Fruit fly (Drosophila melanogaster) whole organism, embryonic: ENCODE data around the gene h-cup.
A peak's percentile ranks its signal among the peaks of the same experiment; 100 is the strongest.

Experiments
- Aef1 ChIP-seq: fragments of 200-800 bp; sonication (Bioruptor generic); IDR thresholded peaks from 3 replicates; pipeline ENCODE4 v1.3.6; 2022; ENCODE audit warnings: missing biosample characterization, missing genetic modification characterization
- Blimp-1 ChIP-seq: fragments of 200-800 bp; sonication (Bioruptor generic); optimal IDR thresholded peaks from 3 replicates; lab custom pipeline; 2018; ENCODE audit warnings: missing biosample characterization, missing genetic modification characterization, mild to moderate bottlenecking, moderate library complexity, missing genetic modification reagents
- CG10321 ChIP-seq: fragments of 200-800 bp; sonication (Bioruptor generic); IDR thresholded peaks from 2 replicates; pipeline ENCODE4 v1.3.6; 2022; ENCODE audit warnings: missing biosample characterization, missing genetic modification characterization
- CG11085 ChIP-seq: fragments of 200-800 bp; sonication (Bioruptor generic); IDR thresholded peaks from 2 replicates; pipeline ENCODE4 v1.3.6; 2022; ENCODE audit warnings: missing biosample characterization, missing genetic modification characterization
- CG11456 ChIP-seq: fragments of 200-800 bp; sonication (Bioruptor generic); IDR thresholded peaks from 3 replicates; pipeline ENCODE4 v1.3.6; 2022; ENCODE audit warnings: missing biosample characterization, missing genetic modification characterization
- CG11695 ChIP-seq: fragments of 200-800 bp; sonication (Bioruptor generic); IDR thresholded peaks from 3 replicates; pipeline ENCODE4 v1.3.6; 2022; ENCODE audit warnings: missing biosample characterization, missing genetic modification characterization
- CG12071 ChIP-seq: fragments of 200-800 bp; sonication (Bioruptor generic); optimal IDR thresholded peaks from 3 replicates; lab custom pipeline; 2018; ENCODE audit warnings: missing biosample characterization, mild to moderate bottlenecking, missing genetic modification characterization
- CG12219 ChIP-seq: fragments of 200-800 bp; sonication (Bioruptor generic); optimal IDR thresholded peaks from 3 replicates; lab custom pipeline; 2018; ENCODE audit warnings: missing biosample characterization, mild to moderate bottlenecking, missing genetic modification characterization
- CG12299 ChIP-seq: fragments of 200-800 bp; sonication (Bioruptor generic); optimal IDR thresholded peaks from 2 replicates; lab custom pipeline; 2018; ENCODE audit warnings: missing biosample characterization, mild to moderate bottlenecking, missing genetic modification characterization
- CG1233 ChIP-seq: fragments of 200-800 bp; sonication (Bioruptor generic); optimal IDR thresholded peaks from 4 replicates; lab custom pipeline; 2018; ENCODE audit warnings: missing biosample characterization, mild to moderate bottlenecking, missing genetic modification characterization
- CG13775 ChIP-seq: fragments of 200-800 bp; sonication (Bioruptor generic); optimal IDR thresholded peaks from 3 replicates; lab custom pipeline; 2017; ENCODE audit warnings: missing biosample characterization, mild to moderate bottlenecking, missing genetic modification characterization
- CG14050 ChIP-seq: fragments of 200-800 bp; sonication (Bioruptor generic); IDR thresholded peaks from 3 replicates; pipeline ENCODE4 v1.3.6; 2022; ENCODE audit warnings: missing biosample characterization, missing genetic modification characterization
- CG15269 ChIP-seq: fragments of 200-800 bp; sonication (Bioruptor generic); optimal IDR thresholded peaks from 2 replicates; lab custom pipeline; 2018; ENCODE audit warnings: missing biosample characterization, mild to moderate bottlenecking, missing genetic modification characterization, moderate library complexity
- CG15696 ChIP-seq: fragments of 200-800 bp; sonication (Bioruptor generic); optimal IDR thresholded peaks from 2 replicates; lab custom pipeline; 2019; ENCODE audit warnings: missing biosample characterization, mild to moderate bottlenecking, missing genetic modification characterization, moderate library complexity
- CG1792 ChIP-seq: fragments of 200-800 bp; sonication (Bioruptor generic); optimal IDR thresholded peaks from 2 replicates; lab custom pipeline; 2016; ENCODE audit warnings: missing biosample characterization, missing genetic modification characterization
- CG18599 ChIP-seq: fragments of 200-800 bp; sonication (Bioruptor generic); optimal IDR thresholded peaks from 3 replicates; lab custom pipeline; 2017; ENCODE audit warnings: missing biosample characterization, missing genetic modification characterization, mild to moderate bottlenecking, moderate library complexity, missing genetic modification reagents
- CG2678 ChIP-seq: fragments of 200-800 bp; sonication (Bioruptor generic); optimal IDR thresholded peaks from 3 replicates; lab custom pipeline; 2019; ENCODE audit warnings: missing biosample characterization, mild to moderate bottlenecking, missing genetic modification characterization, moderate library complexity
- CG31224 ChIP-seq: fragments of 200-800 bp; sonication (Bioruptor generic); IDR thresholded peaks from 2 replicates; pipeline ENCODE4 v1.3.6; 2022; ENCODE audit warnings: missing biosample characterization, missing genetic modification characterization
- CG32532 ChIP-seq: fragments of 200-800 bp; sonication (Bioruptor generic); IDR thresholded peaks from 2 replicates; pipeline ENCODE4 v1.3.6; 2022; ENCODE audit warnings: missing biosample characterization, missing genetic modification characterization
- CG32767 ChIP-seq: fragments of 200-800 bp; sonication (Bioruptor generic); IDR thresholded peaks from 2 replicates; pipeline ENCODE4 v1.3.6; 2022; ENCODE audit warnings: missing biosample characterization, missing genetic modification characterization
- CG3838 ChIP-seq: fragments of 200-800 bp; sonication (Bioruptor generic); optimal IDR thresholded peaks from 3 replicates; lab custom pipeline; 2016; ENCODE audit warnings: missing biosample characterization, missing genetic modification characterization
- CG4854 ChIP-seq: fragments of 200-800 bp; sonication (Bioruptor generic); optimal IDR thresholded peaks from 2 replicates; lab custom pipeline; 2016; ENCODE audit warnings: missing biosample characterization, missing genetic modification characterization, inconsistent platforms
- CG6654 ChIP-seq: fragments of 200-800 bp; sonication (Bioruptor generic); optimal IDR thresholded peaks from 2 replicates; lab custom pipeline; 2017; ENCODE audit warnings: missing biosample characterization, mild to moderate bottlenecking, missing genetic modification characterization
- CG6791 ChIP-seq: fragments of 200-800 bp; sonication (Bioruptor generic); IDR thresholded peaks from 3 replicates; pipeline ENCODE4 v1.3.6; 2022; ENCODE audit warnings: missing biosample characterization, missing genetic modification characterization; ENCODE audit not compliant: partially characterized antibody
- CG7271 ChIP-seq: fragments of 200-800 bp; sonication (Bioruptor generic); optimal IDR thresholded peaks from 2 replicates; lab custom pipeline; 2018; ENCODE audit warnings: missing biosample characterization, mild to moderate bottlenecking, missing genetic modification characterization, moderate library complexity
- CG8089 ChIP-seq: fragments of 200-800 bp; sonication (Bioruptor generic); optimal IDR thresholded peaks from 3 replicates; lab custom pipeline; 2016; ENCODE audit warnings: missing biosample characterization, missing genetic modification characterization
- CG8359 ChIP-seq: fragments of 200-800 bp; sonication (Bioruptor generic); optimal IDR thresholded peaks from 2 replicates; lab custom pipeline; 2017; ENCODE audit warnings: missing biosample characterization, mild to moderate bottlenecking, missing genetic modification characterization, borderline replicate concordance
- Chrac-16 ChIP-seq: fragments of 200-800 bp; sonication (Bioruptor generic); optimal IDR thresholded peaks from 3 replicates; lab custom pipeline; 2016; ENCODE audit warnings: missing biosample characterization, missing genetic modification characterization
- Dip2 ChIP-seq: fragments of 200-800 bp; sonication (Bioruptor generic); IDR thresholded peaks from 2 replicates; pipeline ENCODE4 v1.3.6; 2022; ENCODE audit warnings: missing biosample characterization, missing genetic modification characterization
- Dp ChIP-seq: fragments of 200-800 bp; sonication (Bioruptor generic); optimal IDR thresholded peaks from 2 replicates; lab custom pipeline; 2018; ENCODE audit warnings: missing biosample characterization, mild to moderate bottlenecking, missing genetic modification characterization, moderate library complexity
- Hsf ChIP-seq: fragments of 200-800 bp; sonication (Bioruptor generic); optimal IDR thresholded peaks from 3 replicates; lab custom pipeline; 2016; ENCODE audit warnings: missing biosample characterization, missing genetic modification characterization
- Side ChIP-seq: fragments of 200-800 bp; sonication (Bioruptor generic); optimal IDR thresholded peaks from 2 replicates; lab custom pipeline; 2016; ENCODE audit warnings: missing biosample characterization, missing genetic modification characterization
- YL-1 ChIP-seq: fragments of 200-800 bp; sonication (Bioruptor generic); optimal IDR thresholded peaks from 3 replicates; lab custom pipeline; 2017; ENCODE audit warnings: missing biosample characterization, mild to moderate bottlenecking, missing genetic modification characterization
- ap ChIP-seq: fragments of 200-800 bp; sonication (Bioruptor generic); IDR thresholded peaks from 2 replicates; pipeline ENCODE4 v1.3.6; 2022; ENCODE audit warnings: missing biosample characterization, missing genetic modification characterization
- bsh ChIP-seq, 2 experiments: fragments of 200-800 bp; sonication (Bioruptor generic); optimal IDR thresholded peaks; 2 replicates each; lab custom pipeline; 2017 to 2018; ENCODE audit warnings: mild to moderate bottlenecking in 2 of 2, missing biosample characterization in 2 of 2, missing genetic modification characterization in 2 of 2, moderate library complexity in 1 of 2
- cg ChIP-seq: fragments of 200-800 bp; sonication (Bioruptor generic); optimal IDR thresholded peaks from 3 replicates; lab custom pipeline; 2019; ENCODE audit warnings: missing biosample characterization, mild to moderate bottlenecking, missing genetic modification characterization, moderate library complexity
- chinmo ChIP-seq: fragments of 200-800 bp; sonication (Bioruptor generic); IDR thresholded peaks from 4 replicates; pipeline ENCODE4 v1.3.6; 2022; ENCODE audit warnings: missing biosample characterization, missing genetic modification characterization; ENCODE audit not compliant: partially characterized antibody
- crc ChIP-seq: fragments of 200-800 bp; sonication (Bioruptor generic); optimal IDR thresholded peaks from 2 replicates; lab custom pipeline; 2016; ENCODE audit warnings: missing biosample characterization, missing genetic modification characterization
- crol ChIP-seq: fragments of 200-800 bp; sonication (Bioruptor generic); IDR thresholded peaks from 2 replicates; pipeline ENCODE4 v1.3.6; 2022; ENCODE audit warnings: missing biosample characterization, missing genetic modification characterization
- ewg ChIP-seq: fragments of 200-800 bp; sonication (Bioruptor generic); optimal IDR thresholded peaks from 3 replicates; lab custom pipeline; 2017; ENCODE audit warnings: mild to moderate bottlenecking, missing biosample characterization, missing genetic modification reagents, missing genetic modification characterization
- gce ChIP-seq: fragments of 200-800 bp; sonication (Bioruptor generic); IDR thresholded peaks from 3 replicates; pipeline ENCODE4 v1.3.6; 2022; ENCODE audit warnings: missing biosample characterization, missing genetic modification characterization
- gsb ChIP-seq: fragments of 200-800 bp; sonication (Bioruptor generic); IDR thresholded peaks from 2 replicates; pipeline ENCODE4 v1.3.6; 2022; ENCODE audit warnings: missing biosample characterization, missing genetic modification characterization
- hkb ChIP-seq, 2 experiments: fragments of 200-800 bp in 1 of 2; fragments of >200 bp in 1 of 2; sonication (Bioruptor generic) in 1 of 2; IDR thresholded peaks in 1 of 2; optimal IDR thresholded peaks in 1 of 2; 2 replicates each; pipeline versions ENCODE4 v1.3.6 to Lab custom; 2017 to 2022; ENCODE audit warnings: missing biosample characterization in 1 of 2, missing genetic modification characterization in 1 of 2
- psq ChIP-seq: fragments of 200-800 bp; sonication (Bioruptor generic); optimal IDR thresholded peaks from 2 replicates; lab custom pipeline; 2017; ENCODE audit warnings: missing biosample characterization, missing genetic modification characterization
- ro ChIP-seq: fragments of 200-800 bp; sonication (Bioruptor generic); IDR thresholded peaks from 2 replicates; pipeline ENCODE4 v1.3.6; 2022; ENCODE audit warnings: missing biosample characterization, missing genetic modification characterization
- sens ChIP-seq: fragments of 200-800 bp; sonication (Bioruptor generic); peaks from one replicate; lab custom pipeline; 2016; ENCODE audit warnings: missing biosample characterization, missing genetic modification characterization
- slbo ChIP-seq: fragments of 200-800 bp; sonication (Bioruptor generic); IDR thresholded peaks from 2 replicates; pipeline ENCODE4 v1.3.6; 2022; ENCODE audit warnings: missing biosample characterization, missing genetic modification characterization
- ttk ChIP-seq: fragments of 200-800 bp; sonication (Bioruptor generic); IDR thresholded peaks from 2 replicates; pipeline ENCODE4 v2.1.2; 2022; ENCODE audit warnings: missing biosample characterization, missing genetic modification characterization
- vfl ChIP-seq: fragments of 200-800 bp; sonication (Bioruptor generic); optimal IDR thresholded peaks from 2 replicates; lab custom pipeline; 2016; ENCODE audit warnings: missing biosample characterization, missing genetic modification characterization
- zen2 ChIP-seq: fragments of 200-800 bp; sonication (Bioruptor generic); IDR thresholded peaks from 3 replicates; pipeline ENCODE4 v1.3.6; 2022; ENCODE audit warnings: missing biosample characterization, missing genetic modification characterization; ENCODE audit not compliant: partially characterized antibody

The h-cup gene

DNA sequence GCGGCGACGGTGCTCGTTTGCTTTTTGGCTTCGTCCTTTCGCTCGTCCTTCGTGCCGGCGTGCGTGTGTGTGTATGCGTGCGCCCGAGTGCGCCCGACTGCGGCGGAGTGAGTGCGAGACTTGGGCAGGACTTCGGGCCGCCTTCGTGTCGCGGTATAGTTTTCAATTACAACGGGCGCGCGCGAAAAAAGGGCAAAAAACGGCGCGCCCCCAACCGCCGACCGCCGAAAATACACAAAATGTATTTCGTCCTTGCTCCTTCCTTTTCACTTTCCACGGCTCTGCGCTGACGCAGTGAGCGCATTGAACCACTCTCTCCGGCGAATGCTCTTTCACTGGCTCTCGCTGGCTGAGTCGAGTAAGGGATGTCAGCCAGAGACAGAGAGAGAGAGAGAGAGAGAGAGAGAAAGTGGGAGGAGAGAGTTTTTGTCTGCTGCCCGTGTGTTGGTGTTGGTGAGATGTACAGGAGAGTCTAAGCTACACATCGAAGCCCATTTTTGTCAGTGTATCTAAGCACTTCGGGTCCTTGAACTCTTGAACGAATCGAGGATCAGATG is 37.7 kb upstream of the h-cup start (continued):
- TF ChIP-seq CG6791 (no peak), slbo (GFP tag; lab: Robert Waterston, UW) (no peak), zen2 (GFP tag; lab: Robert Waterston, UW) (0 out of 3 replicates have a peak, but pooled peaks have one; percentile 41), cg (GFP tag; lab: Kevin White, UChicago) (peak; percentile 81), chinmo (GFP tag; lab: Robert Waterston, UW) (0 out of 4 replicates have a peak, but pooled peaks have one; percentile 44), Aef1 (GFP tag; lab: Robert Waterston, UW) (no peak), YL-1 (no peak), CG8089 (no peak), bsh (GFP tag; optimal IDR thresholded peaks at IDR 0.05; lab: Kevin White, UChicago) (no peak), CG14050 (no peak), ttk (GFP tag; lab: Robert Waterston, UW) (no peak), CG12071 (GFP tag; lab: Kevin White, UChicago) (no peak), gce (GFP tag; lab: Robert Waterston, UW) (peak; percentile 43; the same call in 1 of the 3 replicates), CG4854 (GFP tag; lab: Kevin White, UChicago) (no peak), vfl (GFP tag; lab: Kevin White, UChicago) (no peak), Dip2 (GFP tag; lab: Robert Waterston, UW) (no peak), CG11695 (GFP tag; lab: Robert Waterston, UW) (0 out of 3 replicates have a peak, but pooled peaks have one; percentile 53), CG32532 (GFP tag; lab: Robert Waterston, UW) (peak; percentile 10; the same call in 1 of the 2 replicates), CG10321 (GFP tag; lab: Robert Waterston, UW) (no peak), sens (peak; percentile 69), CG32767 (GFP tag; lab: Robert Waterston, UW) (peak; percentile 74), hkb (optimal IDR thresholded peaks at IDR 0.05; lab: Kevin White, UChicago) (no peak), hkb (GFP tag; IDR thresholded peaks at IDR 0.05; lab: Robert Waterston, UW) (peak; percentile 53; the same call in 1 of the 2 replicates), CG11456 (GFP tag; lab: Robert Waterston, UW) (0 out of 3 replicates have a peak, but pooled peaks have one; percentile 28), CG31224 (GFP tag; lab: Robert Waterston, UW) (no peak), crc (GFP tag; lab: Kevin White, UChicago) (no peak), Blimp-1 (GFP tag; lab: Kevin White, UChicago) (peak; percentile 44), CG13775 (no peak), gsb (no peak), ap (no peak), CG8359 (no peak), CG12219 (no peak), psq (GFP tag; lab: Kevin White, UChicago) (no peak), crol (GFP tag; lab: Robert Waterston, UW) (peak; percentile 43; the same call in 1 of the 2 replicates), CG12299 (tag; lab: Kevin White, UChicago) (no peak), CG11085 (GFP tag; lab: Robert Waterston, UW) (no peak), CG1792 (GFP tag; lab: Kevin White, UChicago) (no peak), CG15269 (tag; lab: Kevin White, UChicago) (no peak), CG1233 (GFP tag; lab: Kevin White, UChicago) (no peak), CG18599 (GFP tag; lab: Kevin White, UChicago) (peak; percentile 14), CG3838 (no peak), CG7271 (tag; lab: Kevin White, UChicago) (no peak), Hsf (GFP tag; lab: Kevin White, UChicago) (no peak), CG6654 (GFP tag; lab: Kevin White, UChicago) (no peak), ro (GFP tag; lab: Robert Waterston, UW) (no peak), CG15696 (no peak), Side (GFP tag; lab: Kevin White, UChicago) (no peak), Dp (GFP tag; lab: Kevin White, UChicago) (no peak), CG2678 (no peak), Chrac-16 (GFP tag; lab: Kevin White, UChicago) (no peak), ewg (GFP tag; lab: Kevin White, UChicago) (peak; percentile 93)
